Fruit fly (Drosophila melanogaster) whole organism, adult: ENCODE data around the gene CG42397.

Experiments used
- CG11617 ChIP-seq: fragments of 200-800 bp; sonication (Bioruptor generic); optimal IDR thresholded peaks from 2 replicates; lab custom pipeline; 2017; ENCODE audit warnings: mild to moderate bottlenecking, missing biosample characterization, missing genetic modification reagents, missing genetic modification characterization
- CG12768 ChIP-seq: fragments of 200-800 bp; sonication (Bioruptor generic); optimal IDR thresholded peaks from 2 replicates; lab custom pipeline; 2017; ENCODE audit warnings: missing biosample characterization, missing genetic modification characterization, mild to moderate bottlenecking, moderate library complexity, missing genetic modification reagents
- CG14711 ChIP-seq: fragments of 200-800 bp; sonication (Bioruptor generic); optimal IDR thresholded peaks from 2 replicates; lab custom pipeline; 2018; ENCODE audit warnings: missing biosample characterization, mild to moderate bottlenecking, missing genetic modification characterization, moderate library complexity
- CG1620 ChIP-seq: fragments of 200-800 bp; sonication (Bioruptor generic); optimal IDR thresholded peaks from 2 replicates; lab custom pipeline; 2016; ENCODE audit warnings: missing biosample characterization, missing genetic modification characterization
- CG33017 ChIP-seq: fragments of 200-800 bp; sonication (Bioruptor generic); optimal IDR thresholded peaks from 2 replicates; lab custom pipeline; 2018; ENCODE audit warnings: missing biosample characterization, mild to moderate bottlenecking, missing genetic modification characterization, moderate library complexity
- CG5204 ChIP-seq: fragments of 200-800 bp; sonication (Bioruptor generic); optimal IDR thresholded peaks from 2 replicates; lab custom pipeline; 2016; ENCODE audit warnings: missing biosample characterization, missing genetic modification characterization
- CG7045 ChIP-seq: fragments of 200-800 bp; sonication (Bioruptor generic); optimal IDR thresholded peaks from 2 replicates; lab custom pipeline; 2017; ENCODE audit warnings: missing biosample characterization, mild to moderate bottlenecking, missing genetic modification characterization
- CG7101 ChIP-seq: fragments of 200-800 bp; sonication (Bioruptor generic); optimal IDR thresholded peaks from 2 replicates; lab custom pipeline; 2018; ENCODE audit warnings: missing biosample characterization, mild to moderate bottlenecking, missing genetic modification characterization, moderate library complexity
- Clk ChIP-seq: fragments of 200-800 bp; sonication (Bioruptor generic); optimal IDR thresholded peaks from 2 replicates; lab custom pipeline; 2017; ENCODE audit warnings: missing biosample characterization, missing genetic modification characterization
- Crg-1 ChIP-seq: fragments of 200-800 bp; sonication (Bioruptor generic); optimal IDR thresholded peaks from 2 replicates; lab custom pipeline; 2016; ENCODE audit warnings: missing biosample characterization, missing genetic modification characterization
- Hr96 ChIP-seq: fragments of 200-800 bp; sonication (Bioruptor generic); optimal IDR thresholded peaks from 2 replicates; lab custom pipeline; 2016; ENCODE audit warnings: missing biosample characterization, missing genetic modification characterization
- Mnt ChIP-seq: fragments of 200-800 bp; sonication (Bioruptor generic); optimal IDR thresholded peaks from 2 replicates; lab custom pipeline; 2016; ENCODE audit warnings: missing biosample characterization, mild to moderate bottlenecking, missing genetic modification characterization
- bab1 ChIP-seq: fragments of 200-800 bp; sonication (Bioruptor generic); optimal IDR thresholded peaks from 3 replicates; lab custom pipeline; 2019; ENCODE audit warnings: missing biosample characterization, mild to moderate bottlenecking, missing genetic modification characterization, moderate library complexity
- cic ChIP-seq: fragments of 200-800 bp; sonication (Bioruptor generic); optimal IDR thresholded peaks from 2 replicates; lab custom pipeline; 2017; ENCODE audit warnings: missing biosample characterization, mild to moderate bottlenecking, missing genetic modification characterization, moderate library complexity
- cnc ChIP-seq, 2 experiments: fragments of >200 bp; optimal IDR thresholded peaks; 2 replicates each; lab custom pipeline; 2017
- kay ChIP-seq: fragments of 200-800 bp; sonication (Bioruptor generic); peaks from one replicate; lab custom pipeline; 2016; ENCODE audit warnings: missing biosample characterization, missing genetic modification characterization, borderline replicate concordance
- ovo ChIP-seq: fragments of 200-800 bp; sonication (Bioruptor generic); optimal IDR thresholded peaks from 2 replicates; lab custom pipeline; 2016; ENCODE audit warnings: missing biosample characterization, missing genetic modification characterization
- pad ChIP-seq: fragments of 200-800 bp; sonication (Bioruptor generic); optimal IDR thresholded peaks from 3 replicates; lab custom pipeline; 2017; ENCODE audit warnings: missing biosample characterization, missing genetic modification characterization, mild to moderate bottlenecking, moderate library complexity, missing genetic modification reagents
- tj ChIP-seq: fragments of 200-800 bp; sonication (Bioruptor generic); optimal IDR thresholded peaks from 3 replicates; lab custom pipeline; 2017; ENCODE audit warnings: missing biosample characterization, mild to moderate bottlenecking, missing genetic modification characterization, moderate library complexity
- toe ChIP-seq: fragments of 200-800 bp; sonication (Bioruptor generic); optimal IDR thresholded peaks from 2 replicates; lab custom pipeline; 2016; ENCODE audit warnings: missing biosample characterization, missing genetic modification characterization

CG42397 gene

dm6 chr3L:11931619-11932018 is 42.0 kb downstream of the CG42397 start:
- TF ChIP-seq tj (GFP tag; lab: Kevin White, UChicago) (no peak), CG33017 (tag; lab: Kevin White, UChicago) (no peak), CG14711 (no peak), CG12768 (GFP tag; lab: Kevin White, UChicago) (no peak), bab1 (GFP tag; lab: Kevin White, UChicago) (no peak), CG11617 (GFP tag; lab: Kevin White, UChicago) (no peak), Mnt (no peak), Clk (GFP tag; lab: Kevin White, UChicago) (no peak), CG7045 (GFP tag; lab: Kevin White, UChicago) (no peak), CG1620 (GFP tag; lab: Kevin White, UChicago) (no peak), Hr96 (GFP tag; lab: Kevin White, UChicago) (no peak), kay (GFP tag; lab: Kevin White, UChicago) (no peak), pad (no peak), cnc (optimal IDR thresholded peaks at IDR 0.05; lab: Kevin White, UChicago) (no peak), cic (GFP tag; lab: Kevin White, UChicago) (no peak), toe (no peak), Crg-1 (no peak)

- TF ChIP-seq CG14711: no peak
- TF ChIP-seq CG7045 (GFP tag; lab: Kevin White, UChicago): no peak
- TF ChIP-seq Crg-1: no peak
- no peak for TF ChIP-seq ovo (GFP tag; lab: Kevin White, UChicago)
- no peak for TF ChIP-seq pad
- TF ChIP-seq CG11617 (GFP tag; lab: Kevin White, UChicago): no peak
- TF ChIP-seq toe: no peak
- no peak for TF ChIP-seq bab1 (GFP tag; lab: Kevin White, UChicago)
These were observed 46.3 kb downstream of the CG42397 start, which contains the start of gene byn for dm6 chr3L:11927287-11927743. TSS of gene byn (plus strand) at chr3L:11927693.

DNA sequence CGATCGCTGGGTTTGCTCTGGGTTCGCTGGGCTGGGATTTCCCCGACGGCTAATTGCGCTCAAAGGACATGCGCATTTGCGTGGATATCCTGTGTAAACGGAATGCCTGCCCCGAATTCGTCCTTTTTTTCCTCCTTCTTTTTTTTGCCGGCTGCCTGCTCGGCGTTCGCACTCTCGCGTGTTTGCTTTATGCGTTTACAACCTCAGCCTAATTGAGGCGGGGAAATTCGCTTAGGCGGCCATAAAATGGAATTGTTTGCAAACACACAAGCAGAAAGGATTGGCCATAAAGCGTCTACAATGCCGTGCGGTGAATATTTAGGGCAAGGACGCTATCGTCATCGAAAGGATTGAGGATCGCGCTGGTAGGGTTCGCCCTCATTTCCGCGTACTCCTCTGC is 48.2 kb downstream of the CG42397 start:
- TF ChIP-seq tj (GFP tag; lab: Kevin White, UChicago) (no peak), CG11617 (GFP tag; lab: Kevin White, UChicago) (no peak), CG1620 (GFP tag; lab: Kevin White, UChicago) (no peak), CG14711 (no peak), Hr96 (GFP tag; lab: Kevin White, UChicago) (no peak), CG5204 (no peak), cnc (optimal IDR thresholded peaks at IDR 0.05; lab: Kevin White, UChicago) (no peak), Clk (GFP tag; lab: Kevin White, UChicago) (no peak), kay (GFP tag; lab: Kevin White, UChicago) (no peak), CG33017 (tag; lab: Kevin White, UChicago) (no peak), toe (no peak), CG7101 (no peak), cic (GFP tag; lab: Kevin White, UChicago) (no peak), Mnt (no peak), CG12768 (GFP tag; lab: Kevin White, UChicago) (no peak), pad (no peak), Crg-1 (no peak), CG7045 (GFP tag; lab: Kevin White, UChicago) (no peak), ovo (GFP tag; lab: Kevin White, UChicago) (no peak)

dm6 chr3L:11924657-11925056 is 48.9 kb downstream of the CG42397 start, which contains the start of gene SdhAL:
TSS of gene SdhAL (minus strand) at chr3L:11924757.
- TF ChIP-seq CG11617 (GFP tag; lab: Kevin White, UChicago) (no peak), tj (GFP tag; lab: Kevin White, UChicago) (no peak), CG7101 (no peak), CG1620 (GFP tag; lab: Kevin White, UChicago) (no peak), kay (GFP tag; lab: Kevin White, UChicago) (peak; percentile 2), CG7045 (GFP tag; lab: Kevin White, UChicago) (no peak), toe (no peak)
